Fruit fly (Drosophila melanogaster) whole organism, pupa: ENCODE data around the gene CG13786.

Source experiments
- CG10348 ChIP-seq: fragments of 200-800 bp; sonication (Bioruptor generic); IDR thresholded peaks from 2 replicates; pipeline ENCODE4 v1.3.6; 2022; ENCODE audit warnings: missing biosample characterization, missing genetic modification characterization
- CG13204 ChIP-seq: fragments of 200-800 bp; sonication (Bioruptor generic); optimal IDR thresholded peaks from 2 replicates; lab custom pipeline; 2018; ENCODE audit warnings: missing biosample characterization, mild to moderate bottlenecking, missing genetic modification characterization, moderate library complexity
- CG34367 ChIP-seq: fragments of 200-800 bp; sonication (Bioruptor generic); optimal IDR thresholded peaks from 2 replicates; lab custom pipeline; 2018; ENCODE audit warnings: missing biosample characterization, mild to moderate bottlenecking, missing genetic modification characterization
- CG4496 ChIP-seq: fragments of 200-800 bp; sonication (Bioruptor generic); IDR thresholded peaks from 3 replicates; pipeline ENCODE4 v1.3.6; 2022; ENCODE audit warnings: missing biosample characterization, missing genetic modification characterization
- CG8159 ChIP-seq: fragments of 200-800 bp; sonication (Bioruptor generic); optimal IDR thresholded peaks from 3 replicates; lab custom pipeline; 2018; ENCODE audit warnings: missing biosample characterization, mild to moderate bottlenecking, missing genetic modification characterization, moderate library complexity
- CG8301 ChIP-seq: fragments of 200-800 bp; sonication (Bioruptor generic); optimal IDR thresholded peaks from 2 replicates; lab custom pipeline; 2018; ENCODE audit warnings: missing biosample characterization, mild to moderate bottlenecking, missing genetic modification characterization
- D1 ChIP-seq: fragments of 200-800 bp; sonication (Bioruptor generic); optimal IDR thresholded peaks from 2 replicates; lab custom pipeline; 2018; ENCODE audit warnings: missing biosample characterization, mild to moderate bottlenecking, missing genetic modification characterization, moderate library complexity
- EcR ChIP-seq: fragments of 200-800 bp; sonication (Bioruptor generic); optimal IDR thresholded peaks from 3 replicates; lab custom pipeline; 2019; ENCODE audit warnings: missing biosample characterization, missing genetic modification characterization, mild to moderate bottlenecking, moderate library complexity, missing genetic modification reagents
- Ets98B ChIP-seq: fragments of 200-800 bp; sonication (Bioruptor generic); IDR thresholded peaks from 2 replicates; pipeline ENCODE4 v1.3.6; 2022; ENCODE audit warnings: missing biosample characterization, missing genetic modification characterization
- Snoo ChIP-seq: fragments of 200-800 bp; sonication (Bioruptor generic); optimal IDR thresholded peaks from 3 replicates; lab custom pipeline; 2017; ENCODE audit warnings: missing biosample characterization, mild to moderate bottlenecking, missing genetic modification characterization, inconsistent platforms
- fd96Ca ChIP-seq: fragments of 200-800 bp; sonication (Bioruptor generic); IDR thresholded peaks from 3 replicates; pipeline ENCODE4 v1.3.6; 2022; ENCODE audit warnings: missing biosample characterization, missing genetic modification characterization
- rn ChIP-seq: fragments of 200-800 bp; sonication (Bioruptor generic); IDR thresholded peaks from 2 replicates; pipeline ENCODE4 v1.3.6; 2022; ENCODE audit warnings: missing biosample characterization, missing genetic modification characterization

DNA sequence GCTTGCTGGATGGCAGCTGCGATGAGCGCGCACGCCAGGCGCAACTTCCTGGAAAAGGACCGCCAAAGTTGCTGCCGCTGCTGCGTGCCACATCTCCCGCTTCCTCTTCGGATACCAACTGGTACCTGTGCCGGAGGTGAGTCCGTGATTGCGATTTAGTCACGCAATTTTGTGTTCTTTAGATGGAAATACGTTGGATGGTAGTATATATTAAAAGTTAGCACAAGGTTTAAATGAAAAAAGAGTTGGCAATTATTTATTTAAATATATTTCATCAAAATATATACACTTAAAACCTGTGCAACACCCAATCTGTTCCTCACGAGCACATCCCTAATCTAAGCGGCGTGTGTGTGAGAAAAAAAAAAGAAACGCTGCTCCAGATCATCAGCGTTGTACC is 37.8 kb upstream of the CG13786 start:
- TF ChIP-seq CG8301 (tag; lab: Kevin White, UChicago) (peak; percentile 10), CG10348 (GFP tag; lab: Robert Waterston, UW) (no peak), CG8159 (tag; lab: Kevin White, UChicago) (peak; percentile 5), rn (GFP tag; lab: Robert Waterston, UW) (no peak), CG34367 (tag; lab: Kevin White, UChicago) (peak; percentile 7), CG13204 (GFP tag; lab: Kevin White, UChicago) (peak; percentile 62), fd96Ca (GFP tag; lab: Robert Waterston, UW) (no peak), Ets98B (no peak), CG4496 (GFP tag; lab: Robert Waterston, UW) (no peak), D1 (no peak), EcR (GFP tag; lab: Kevin White, UChicago) (no peak), Snoo (tag; lab: Kevin White, UChicago) (no peak)
